Fruit fly (Drosophila melanogaster) Kc167 (cell line): ENCODE results near the gene GCS2beta.

Experiments used
- Myc ChIP-seq: fragments of >200 bp; optimal IDR thresholded peaks from 2 replicates; lab custom pipeline; 2017; ENCODE audit warnings: missing external identifiers
- Sin3A ChIP-seq: fragments of >200 bp; optimal IDR thresholded peaks from 2 replicates; lab custom pipeline; 2018; ENCODE audit warnings: missing external identifiers
- h ChIP-seq: fragments of >200 bp; optimal IDR thresholded peaks from 3 replicates; lab custom pipeline; 2018; ENCODE audit warnings: missing external identifiers
- insv ChIP-seq: fragments of >200 bp; optimal IDR thresholded peaks from 3 replicates; lab custom pipeline; 2018; ENCODE audit warnings: missing external identifiers
- psq ChIP-seq: fragments of >200 bp; optimal IDR thresholded peaks from 2 replicates; lab custom pipeline; 2017; ENCODE audit warnings: missing external identifiers
- ttk ChIP-seq: sonication (Bioruptor generic); optimal IDR thresholded peaks from 2 replicates; lab custom pipeline; 2017; ENCODE audit warnings: missing external identifiers

DNA sequence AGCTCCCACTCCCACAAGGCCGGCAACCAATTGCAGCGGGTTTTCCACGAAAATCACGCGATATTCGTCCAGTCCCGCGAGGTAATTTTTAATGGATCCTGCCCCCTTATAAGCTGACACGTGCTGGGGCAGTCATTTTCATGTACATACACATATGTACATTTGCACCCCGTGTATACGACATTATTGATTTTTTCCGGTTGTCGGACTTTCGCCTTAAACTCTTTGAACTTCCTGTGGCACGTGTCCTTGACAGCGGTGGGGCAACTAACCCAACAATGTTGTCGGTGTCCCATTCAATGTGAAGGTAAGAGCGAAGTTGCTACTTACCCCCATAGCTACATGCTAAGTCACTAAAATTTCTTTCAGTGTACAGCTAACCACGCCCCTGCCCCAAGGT is 32.0 kb downstream of the GCS2beta start:
- TF ChIP-seq h (lab: Kevin White, UChicago) (no peak), insv (lab: Kevin White, UChicago) (no peak), Sin3A (no peak), Myc (no peak), ttk (no peak), psq (lab: Kevin White, UChicago) (no peak)
